Worm (Caenorhabditis elegans) whole organism, late embryonic: Measurements from ENCODE around the gene svh-11.

Experiments
- C08G9.2 ChIP-seq: sonication (generic microtip); optimal IDR thresholded peaks from 2 replicates; lab custom pipeline; 2016; ENCODE audit warnings: mild to moderate bottlenecking, missing genetic modification characterization, moderate library complexity, missing compliant biosample characterization
- C38D4.7 ChIP-seq: fragments of 200-800 bp; sonication (Bioruptor generic); optimal IDR thresholded peaks from 2 replicates; lab custom pipeline; 2018; ENCODE audit warnings: mild to moderate bottlenecking, missing genetic modification characterization, moderate library complexity, missing compliant biosample characterization
- ceh-22 ChIP-seq: sonication (generic microtip); optimal IDR thresholded peaks from 2 replicates; lab custom pipeline; 2017; ENCODE audit warnings: missing biosample characterization, missing genetic modification characterization
- dve-1 ChIP-seq: sonication (generic microtip); optimal IDR thresholded peaks from 2 replicates; lab custom pipeline; 2017; ENCODE audit warnings: antibody characterized with exemption, mild to moderate bottlenecking, missing genetic modification characterization, missing compliant biosample characterization
- elt-2 ChIP-seq: sonication (generic microtip); optimal IDR thresholded peaks from 2 replicates; lab custom pipeline; 2016; ENCODE audit warnings: missing genetic modification reagents, missing genetic modification characterization, missing compliant biosample characterization
- nhr-11 ChIP-seq: fragments of 150-350 bp; optimal IDR thresholded peaks from 2 replicates; lab custom pipeline; 2014; ENCODE audit warnings: missing biosample characterization, missing genetic modification characterization
- npax-4 ChIP-seq: sonication (generic microtip); optimal IDR thresholded peaks from 2 replicates; lab custom pipeline; 2016; ENCODE audit warnings: missing genetic modification characterization, missing compliant biosample characterization
- pqm-1 ChIP-seq: sonication (generic microtip); optimal IDR thresholded peaks from 2 replicates; lab custom pipeline; 2016; ENCODE audit warnings: missing genetic modification characterization, missing compliant biosample characterization
- tbx-7 ChIP-seq: sonication (generic microtip); optimal IDR thresholded peaks from 2 replicates; lab custom pipeline; 2016; ENCODE audit warnings: missing genotype, missing genetic modification characterization, missing compliant biosample characterization
- unc-3 ChIP-seq, 2 experiments: fragments of 200-800 bp in 1 of 2; sonication (Bioruptor generic) in 1 of 2; sonication (generic microtip) in 1 of 2; conservative IDR thresholded peaks in 1 of 2; optimal IDR thresholded peaks in 1 of 2; 2 replicates each; pipeline versions ENCODE4 v1.3.6 to Lab custom; 2016 to 2022; ENCODE audit warnings: missing compliant biosample characterization in 2 of 2, missing genetic modification characterization in 2 of 2, missing genetic modification reagents in 1 of 2
- unc-55 ChIP-seq: sonication (generic microtip); optimal IDR thresholded peaks from 2 replicates; lab custom pipeline; 2017; ENCODE audit warnings: missing biosample characterization, missing genetic modification reagents, missing genetic modification characterization

DNA sequence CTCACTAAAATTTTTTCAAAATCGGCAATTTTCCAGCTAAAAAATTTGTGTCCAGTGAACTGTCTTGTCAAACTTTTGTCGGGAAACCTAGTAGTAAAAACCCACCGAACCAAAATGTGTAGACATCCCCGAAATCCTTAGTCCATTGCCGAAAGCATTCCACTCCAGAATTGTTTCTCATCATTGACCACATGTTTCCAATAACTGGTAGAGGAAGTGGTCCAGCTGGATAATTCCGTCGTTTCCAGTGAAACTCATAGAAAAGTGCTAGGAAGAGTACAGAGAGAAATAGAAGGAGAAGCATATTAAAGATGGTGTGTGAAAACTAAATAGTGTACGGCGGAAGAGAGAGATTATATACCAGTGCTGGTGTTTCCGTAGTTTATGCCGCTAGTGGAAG, 2.8 kb upstream of the svh-11 start, which contains the start of gene cyp-33C12:
- TF ChIP-seq C38D4.7 (GFP tag; lab: Kevin White, UChicago) = no peak
- no peak for TF ChIP-seq npax-4 (tag; lab: Kevin White, UChicago)
- no peak for TF ChIP-seq pqm-1 (tag; lab: Kevin White, UChicago)
- no peak for TF ChIP-seq tbx-7 (tag; lab: Kevin White, UChicago)
- no peak for TF ChIP-seq elt-2
- no peak for TF ChIP-seq ceh-22 (tag; lab: Kevin White, UChicago)
- no peak for TF ChIP-seq unc-3 (GFP tag; conservative IDR thresholded peaks at IDR 0.05; lab: Robert Waterston, UW)
- no peak for TF ChIP-seq unc-3 (tag; optimal IDR thresholded peaks at IDR 0.05; lab: Kevin White, UChicago)
- TF ChIP-seq nhr-11 (tag; lab: Kevin White, UChicago) = no peak
- no peak for TF ChIP-seq C08G9.2 (tag; lab: Kevin White, UChicago)
- no peak for TF ChIP-seq dve-1
- TF ChIP-seq unc-55 (GFP tag; lab: Kevin White, UChicago) = no peak
